Fruit fly (Drosophila melanogaster): ENCODE results near the gene CG14551.

Gene CG14551

DNA sequence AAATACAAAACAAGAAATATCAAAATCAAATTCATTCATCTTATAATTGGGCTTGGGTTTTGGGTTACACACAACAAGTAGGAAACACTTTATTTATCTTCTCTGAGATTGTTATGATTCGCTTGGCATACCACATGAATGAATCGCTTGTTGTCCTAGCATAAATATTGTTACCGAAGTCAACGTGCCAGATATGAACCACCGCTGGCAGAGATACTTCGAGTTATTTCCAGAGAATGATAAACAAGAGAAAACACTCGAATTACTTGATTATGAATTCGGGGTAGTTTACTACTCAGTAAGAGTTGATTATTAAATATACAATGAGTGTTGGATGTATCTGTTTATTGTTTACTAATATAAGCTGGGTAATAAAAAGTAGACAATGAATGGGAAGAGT lies 51.3 kb downstream of the CG14551 start (continued):
- TF ChIP-seq CoRest (tag; optimal IDR thresholded peaks at IDR 0.05) (peak; percentile 17), CG5953 (GFP tag; IDR thresholded peaks at IDR 0.05) (no peak), Deaf1 (tag; optimal IDR thresholded peaks at IDR 0.05) (peak; percentile 3), Six4 (GFP tag; optimal IDR thresholded peaks at IDR 0.05) (no peak), Dbx (GFP tag; IDR thresholded peaks at IDR 0.05) (no peak), Med (GFP tag) (peak; percentile 61), gro (GFP tag; optimal IDR thresholded peaks at IDR 0.05) (no peak), Mad (GFP tag; optimal IDR thresholded peaks at IDR 0.05) (no peak), CG7928 (GFP tag; optimal IDR thresholded peaks at IDR 0.05) (no peak), grau (tag; optimal IDR thresholded peaks at IDR 0.05) (peak; percentile 5), zfh1 (GFP tag; IDR thresholded peaks at IDR 0.05) (no peak), CG12219 (GFP tag; optimal IDR thresholded peaks at IDR 0.05) (peak; percentile 37), zfh2 (GFP tag; optimal IDR thresholded peaks at IDR 0.05) (no peak), corto (GFP tag; optimal IDR thresholded peaks at IDR 0.05) (no peak), CG17359 (tag; optimal IDR thresholded peaks at IDR 0.05) (peak; percentile 43), CG3281 (GFP tag; optimal IDR thresholded peaks at IDR 0.05) (no peak), CG11093 (GFP tag; IDR thresholded peaks at IDR 0.05) (no peak), abd-A (tag; optimal IDR thresholded peaks at IDR 0.05) (no peak), CG11085 (GFP tag; IDR thresholded peaks at IDR 0.05) (no peak), CG15269 (tag; optimal IDR thresholded peaks at IDR 0.05) (no peak), CG30403 (GFP tag; optimal IDR thresholded peaks at IDR 0.05) (no peak), sc (optimal IDR thresholded peaks at IDR 0.05) (no peak), sc (GFP tag; optimal IDR thresholded peaks at IDR 0.05) (no peak), Elba2 (GFP tag; optimal IDR thresholded peaks at IDR 0.05) (no peak), aop (GFP tag; IDR thresholded peaks at IDR 0.05) (no peak), lab (GFP tag; optimal IDR thresholded peaks at IDR 0.05) (peak; percentile 30), CG15514 (GFP tag; optimal IDR thresholded peaks at IDR 0.05) (peak; percentile 1), Rx (GFP tag; IDR thresholded peaks at IDR 0.05) (no peak), p53 (GFP tag; optimal IDR thresholded peaks at IDR 0.05) (no peak), nmo (GFP tag; optimal IDR thresholded peaks at IDR 0.05) (no peak), CG43689 (GFP tag; IDR thresholded peaks at IDR 0.05) (no peak), rib (GFP tag; IDR thresholded peaks at IDR 0.05) (no peak), CG9609 (GFP tag; optimal IDR thresholded peaks at IDR 0.05) (no peak), Hr78 (GFP tag; optimal IDR thresholded peaks at IDR 0.05) (no peak), Fer2 (tag; optimal IDR thresholded peaks at IDR 0.05) (no peak), Side (GFP tag; optimal IDR thresholded peaks at IDR 0.05) (peak; percentile 15), CG10431 (GFP tag; optimal IDR thresholded peaks at IDR 0.05) (peak; percentile 35), cas (GFP tag; IDR thresholded peaks at IDR 0.05) (no peak), CG7372 (GFP tag; IDR thresholded peaks at IDR 0.05) (no peak), CG13624 (GFP tag; optimal IDR thresholded peaks at IDR 0.05) (no peak), org-1 (GFP tag; optimal IDR thresholded peaks at IDR 0.05) (no peak), D (optimal IDR thresholded peaks at IDR 0.05) (no peak), D (GFP tag; optimal IDR thresholded peaks at IDR 0.05) (peak; percentile 23), CG14014 (GFP tag; IDR thresholded peaks at IDR 0.05) (no peak), tgo (GFP tag; IDR thresholded peaks at IDR 0.05) (no peak), CG15011 (GFP tag; optimal IDR thresholded peaks at IDR 0.05) (peak; percentile 52), tll (GFP tag; optimal IDR thresholded peaks at IDR 0.05) (no peak), CG3407 (GFP tag; optimal IDR thresholded peaks at IDR 0.05) (peak; percentile 47), CG10209 (GFP tag; optimal IDR thresholded peaks at IDR 0.05) (peak; percentile 19), Antp (GFP tag; optimal IDR thresholded peaks at IDR 0.05) (no peak), Blimp-1 (GFP tag; optimal IDR thresholded peaks at IDR 0.05) (peak; percentile 44), CTCF (GFP tag; optimal IDR thresholded peaks at IDR 0.05) (no peak), nau (GFP tag; optimal IDR thresholded peaks at IDR 0.05) (no peak)

All from whole organism, embryonic.